Worm (Caenorhabditis elegans) whole organism, L4 larva: Measurements from ENCODE around the gene F09C6.14.

Experiments used
- F37D6.2 ChIP-seq: sonication (generic microtip); optimal IDR thresholded peaks from 2 replicates; lab custom pipeline; 2016; ENCODE audit warnings: mild to moderate bottlenecking, missing genetic modification characterization, missing compliant biosample characterization
- F44E2.7 ChIP-seq: fragments of 200-800 bp; sonication (Bioruptor generic); IDR thresholded peaks from 2 replicates; pipeline ENCODE4 v2.1.2; 2022; ENCODE audit warnings: missing genetic modification characterization, missing compliant biosample characterization
- Y75B8A.6 ChIP-seq: fragments of 200-800 bp; sonication (Bioruptor generic); IDR thresholded peaks from 2 replicates; pipeline ENCODE4 v1.3.6; 2022; ENCODE audit warnings: missing genetic modification reagents, missing genetic modification characterization, missing compliant biosample characterization
- ama-1 ChIP-seq: fragments of 150-350 bp; optimal IDR thresholded peaks from 2 replicates; lab custom pipeline; 2014; ENCODE audit warnings: inconsistent platforms, mixed read lengths
- lin-38 ChIP-seq: fragments of 200-800 bp; sonication (Bioruptor generic); IDR thresholded peaks from 2 replicates; pipeline ENCODE4 v1.3.6; 2022; ENCODE audit warnings: missing genetic modification reagents, missing genetic modification characterization, missing compliant biosample characterization
- mep-1 ChIP-seq: fragments of 150-350 bp; sonication (generic microtip); optimal IDR thresholded peaks from 3 replicates; lab custom pipeline; 2014; ENCODE audit warnings: missing biosample characterization, missing genetic modification characterization
- nhr-76 ChIP-seq: fragments of 150-350 bp; optimal IDR thresholded peaks from 2 replicates; lab custom pipeline; 2014; ENCODE audit warnings: missing biosample characterization, missing genetic modification characterization
- snpc-4 ChIP-seq: fragments of 150-350 bp; optimal IDR thresholded peaks from 2 replicates; lab custom pipeline; 2014; ENCODE audit warnings: missing biosample characterization, missing genetic modification characterization

- TF ChIP-seq snpc-4 (tag; lab: Kevin White, UChicago) (no peak), nhr-76 (no peak), mep-1 (no peak), F44E2.7 (no peak), lin-38 (GFP tag; lab: Robert Waterston, UW) (no peak), ama-1 (lab: Kevin White, UChicago) (no peak), F37D6.2 (tag; lab: Kevin White, UChicago) (no peak), Y75B8A.6 (GFP tag; lab: Robert Waterston, UW) (no peak)
Observed at ce11 chrV:16911934-16912333, 31.2 kb downstream of the F09C6.14 start, which contains the start of gene nhr-116.
